Fruit fly (Drosophila melanogaster) whole organism, embryonic: ENCODE measurements around the gene Piezo.

Source experiments
- B-H2 ChIP-seq: fragments of 200-800 bp; sonication (Bioruptor generic); optimal IDR thresholded peaks from 2 replicates; lab custom pipeline; 2018; ENCODE audit warnings: missing biosample characterization, mild to moderate bottlenecking, missing genetic modification characterization
- CG10366 ChIP-seq: fragments of 200-800 bp; sonication (Bioruptor generic); IDR thresholded peaks from 2 replicates; pipeline ENCODE4 v1.3.6; 2022; ENCODE audit warnings: missing biosample characterization, missing genetic modification characterization
- CG11398 ChIP-seq: fragments of 200-800 bp; sonication (Bioruptor generic); optimal IDR thresholded peaks from 2 replicates; lab custom pipeline; 2016; ENCODE audit warnings: missing biosample characterization, missing genetic modification characterization
- CG11723 ChIP-seq: fragments of 200-800 bp; sonication (Bioruptor generic); optimal IDR thresholded peaks from 2 replicates; lab custom pipeline; 2017; ENCODE audit warnings: missing biosample characterization, mild to moderate bottlenecking, missing genetic modification characterization
- CG13296 ChIP-seq: fragments of 200-800 bp; sonication (Bioruptor generic); optimal IDR thresholded peaks from 3 replicates; lab custom pipeline; 2018; ENCODE audit warnings: missing biosample characterization, mild to moderate bottlenecking, missing genetic modification characterization
- CG1529 ChIP-seq: fragments of 200-800 bp; sonication (Bioruptor generic); optimal IDR thresholded peaks from 3 replicates; lab custom pipeline; 2018; ENCODE audit warnings: missing biosample characterization, missing genetic modification characterization
- CG15479 ChIP-seq: fragments of 200-800 bp; sonication (Bioruptor generic); optimal IDR thresholded peaks from 3 replicates; lab custom pipeline; 2019; ENCODE audit warnings: missing biosample characterization, mild to moderate bottlenecking, missing genetic modification characterization, moderate library complexity
- CG1602 ChIP-seq: fragments of 200-800 bp; sonication (Bioruptor generic); optimal IDR thresholded peaks from 3 replicates; lab custom pipeline; 2016; ENCODE audit warnings: missing biosample characterization, missing genetic modification characterization
- CG2199 ChIP-seq: fragments of 200-800 bp; sonication (Bioruptor generic); IDR thresholded peaks from 3 replicates; pipeline ENCODE4 v1.3.6; 2022; ENCODE audit warnings: missing biosample characterization, missing genetic modification characterization
- CG4820 ChIP-seq: fragments of 200-800 bp; sonication (Bioruptor generic); optimal IDR thresholded peaks from 3 replicates; lab custom pipeline; 2016; ENCODE audit warnings: missing biosample characterization, missing genetic modification characterization
- CG8359 ChIP-seq: fragments of 200-800 bp; sonication (Bioruptor generic); optimal IDR thresholded peaks from 2 replicates; lab custom pipeline; 2017; ENCODE audit warnings: missing biosample characterization, mild to moderate bottlenecking, missing genetic modification characterization, borderline replicate concordance
- CG9876 ChIP-seq: fragments of 200-800 bp; sonication (Bioruptor generic); optimal IDR thresholded peaks from 2 replicates; lab custom pipeline; 2016; ENCODE audit warnings: missing biosample characterization, missing genetic modification characterization
- Dip2 ChIP-seq: fragments of 200-800 bp; sonication (Bioruptor generic); IDR thresholded peaks from 2 replicates; pipeline ENCODE4 v1.3.6; 2022; ENCODE audit warnings: missing biosample characterization, missing genetic modification characterization
- Dll ChIP-seq: fragments of 200-800 bp; sonication (Bioruptor generic); IDR thresholded peaks from 4 replicates; pipeline ENCODE4 v1.3.6; 2022; ENCODE audit warnings: missing biosample characterization, missing genetic modification characterization; ENCODE audit not compliant: partially characterized antibody
- Doc2 ChIP-seq: fragments of 200-800 bp; sonication (Bioruptor generic); IDR thresholded peaks from 2 replicates; pipeline ENCODE4 v1.3.6; 2022; ENCODE audit warnings: missing biosample characterization, missing genetic modification characterization
- E2f1 ChIP-seq: fragments of 200-800 bp; sonication (Bioruptor generic); IDR thresholded peaks from 2 replicates; pipeline ENCODE4 v1.3.6; 2022; ENCODE audit warnings: missing biosample characterization, missing genetic modification characterization
- E2f2 ChIP-seq: fragments of 200-800 bp; sonication (Bioruptor generic); IDR thresholded peaks from 2 replicates; pipeline ENCODE4 v1.3.6; 2022; ENCODE audit warnings: missing biosample characterization, missing genetic modification characterization
- HHEX ChIP-seq: fragments of 200-800 bp; sonication (Bioruptor generic); optimal IDR thresholded peaks from 3 replicates; lab custom pipeline; 2017; ENCODE audit warnings: missing biosample characterization, mild to moderate bottlenecking, missing genetic modification characterization, missing genetic modification reagents
- HmgZ ChIP-seq: fragments of 200-800 bp; sonication (Bioruptor generic); optimal IDR thresholded peaks from 2 replicates; lab custom pipeline; 2018; ENCODE audit warnings: missing biosample characterization, mild to moderate bottlenecking, missing genetic modification characterization
- Hr39 ChIP-seq: fragments of >200 bp; optimal IDR thresholded peaks from 2 replicates; lab custom pipeline; 2017
- Lhr ChIP-seq: fragments of 200-800 bp; sonication (Bioruptor generic); optimal IDR thresholded peaks from 3 replicates; lab custom pipeline; 2017; ENCODE audit warnings: mild to moderate bottlenecking, missing biosample characterization, missing genetic modification reagents, missing genetic modification characterization
- Sry-δ ChIP-seq: fragments of 200-800 bp; sonication (Bioruptor generic); optimal IDR thresholded peaks from 2 replicates; lab custom pipeline; 2016; ENCODE audit warnings: missing biosample characterization, missing genetic modification characterization
- Trl ChIP-seq, 3 experiments: fragments of >200 bp in 2 of 3; fragments of 200-800 bp in 1 of 3; sonication (Bioruptor generic) in 1 of 3; optimal IDR thresholded peaks; 2 replicates in 1 of 3; 3 replicates in 2 of 3; lab custom pipeline; 2016 to 2017; ENCODE audit warnings: missing biosample characterization in 1 of 3, missing genetic modification characterization in 1 of 3
- YL-1 ChIP-seq: fragments of 200-800 bp; sonication (Bioruptor generic); optimal IDR thresholded peaks from 3 replicates; lab custom pipeline; 2017; ENCODE audit warnings: missing biosample characterization, mild to moderate bottlenecking, missing genetic modification characterization
- az2 ChIP-seq: fragments of 200-800 bp; sonication (Bioruptor generic); optimal IDR thresholded peaks from 3 replicates; lab custom pipeline; 2016; ENCODE audit warnings: missing biosample characterization, missing genetic modification characterization
- bab2 ChIP-seq: fragments of 200-800 bp; sonication (Bioruptor generic); optimal IDR thresholded peaks from 2 replicates; lab custom pipeline; 2016; ENCODE audit warnings: missing biosample characterization, missing genetic modification characterization
- bowl ChIP-seq: fragments of 200-800 bp; sonication (Bioruptor generic); IDR thresholded peaks from 2 replicates; pipeline ENCODE4 v1.3.6; 2022; ENCODE audit warnings: missing biosample characterization, missing genetic modification characterization
- cato ChIP-seq: fragments of 200-800 bp; sonication (Bioruptor generic); optimal IDR thresholded peaks from 2 replicates; lab custom pipeline; 2016; ENCODE audit warnings: missing biosample characterization, missing genetic modification characterization, borderline replicate concordance
- croc ChIP-seq: fragments of 200-800 bp; sonication (Bioruptor generic); conservative IDR thresholded peaks from 3 replicates; pipeline ENCODE4 v1.3.6; 2022; ENCODE audit warnings: missing biosample characterization, missing genetic modification characterization
- eve ChIP-seq, 2 experiments: fragments of >200 bp; optimal IDR thresholded peaks; 2 replicates each; lab custom pipeline; 2017; ENCODE audit warnings: missing biosample characterization in 2 of 2, missing genetic modification characterization in 2 of 2
- fd102C ChIP-seq: fragments of 200-800 bp; sonication (Bioruptor generic); optimal IDR thresholded peaks from 2 replicates; lab custom pipeline; 2018; ENCODE audit warnings: missing biosample characterization, mild to moderate bottlenecking, missing genetic modification characterization, moderate library complexity
- gro ChIP-seq: fragments of 200-800 bp; sonication (Bioruptor generic); optimal IDR thresholded peaks from 2 replicates; lab custom pipeline; 2016; ENCODE audit warnings: missing biosample characterization, missing genetic modification characterization
- jigr1 ChIP-seq: fragments of 200-800 bp; sonication (Bioruptor generic); IDR thresholded peaks from 3 replicates; pipeline ENCODE4 v1.3.6; 2022; ENCODE audit warnings: missing biosample characterization, missing genetic modification characterization
- lab ChIP-seq: fragments of 200-800 bp; sonication (Bioruptor generic); optimal IDR thresholded peaks from 3 replicates; lab custom pipeline; 2017; ENCODE audit warnings: missing biosample characterization, missing genetic modification characterization, mild to moderate bottlenecking, moderate library complexity, missing genetic modification reagents
- pb ChIP-seq: fragments of 200-800 bp; sonication (Bioruptor generic); optimal IDR thresholded peaks from 3 replicates; lab custom pipeline; 2016; ENCODE audit warnings: missing biosample characterization, missing genetic modification characterization
- pzg ChIP-seq: fragments of 200-800 bp; sonication (Bioruptor generic); optimal IDR thresholded peaks from 3 replicates; lab custom pipeline; 2018; ENCODE audit warnings: missing biosample characterization, mild to moderate bottlenecking, missing genetic modification characterization, moderate library complexity
- run ChIP-seq: fragments of 200-800 bp; sonication (Bioruptor generic); optimal IDR thresholded peaks from 3 replicates; lab custom pipeline; 2018; ENCODE audit warnings: missing biosample characterization, mild to moderate bottlenecking, missing genetic modification characterization
- scrt ChIP-seq: fragments of 200-800 bp; sonication (Bioruptor generic); optimal IDR thresholded peaks from 2 replicates; lab custom pipeline; 2018; ENCODE audit warnings: missing biosample characterization, mild to moderate bottlenecking, missing genetic modification characterization, moderate library complexity
- slbo ChIP-seq: fragments of 200-800 bp; sonication (Bioruptor generic); IDR thresholded peaks from 2 replicates; pipeline ENCODE4 v1.3.6; 2022; ENCODE audit warnings: missing biosample characterization, missing genetic modification characterization
- stwl ChIP-seq: fragments of 200-800 bp; sonication (Bioruptor generic); optimal IDR thresholded peaks from 3 replicates; lab custom pipeline; 2018; ENCODE audit warnings: missing biosample characterization, mild to moderate bottlenecking, missing genetic modification characterization, moderate library complexity
- tgo ChIP-seq: fragments of 200-800 bp; sonication (Bioruptor generic); IDR thresholded peaks from 3 replicates; pipeline ENCODE4 v1.3.6; 2022; ENCODE audit warnings: missing biosample characterization, missing genetic modification characterization
- tll ChIP-seq, 2 experiments: fragments of 200-800 bp in 1 of 2; fragments of >200 bp in 1 of 2; sonication (Bioruptor generic) in 1 of 2; optimal IDR thresholded peaks; 2 replicates each; lab custom pipeline; 2017 to 2019; ENCODE audit warnings: missing biosample characterization in 2 of 2, missing genetic modification characterization in 2 of 2, mild to moderate bottlenecking in 1 of 2, moderate library complexity in 1 of 2
- wek ChIP-seq: fragments of 200-800 bp; sonication (Bioruptor generic); optimal IDR thresholded peaks from 3 replicates; lab custom pipeline; 2018; ENCODE audit warnings: missing biosample characterization, mild to moderate bottlenecking, missing genetic modification characterization, moderate library complexity
- z ChIP-seq: fragments of 200-800 bp; sonication (Bioruptor generic); IDR thresholded peaks from 3 replicates; pipeline ENCODE4 v1.3.6; 2022; ENCODE audit warnings: missing biosample characterization, missing genetic modification characterization

Gene Piezo

dm6 chr2L:8133772-8134386 lies 29.0 kb upstream of the Piezo start (continued):
- no peak for TF ChIP-seq eve (GFP tag; optimal IDR thresholded peaks at IDR 0.05; lab: Kevin White, UChicago)
- peak; percentile 90 for TF ChIP-seq stwl (tag; lab: Kevin White, UChicago)
- no peak for TF ChIP-seq CG11398 (GFP tag; lab: Kevin White, UChicago)
- TF ChIP-seq az2 (GFP tag; lab: Kevin White, UChicago): no peak
- peak; percentile 51 for TF ChIP-seq HmgZ (tag; lab: Kevin White, UChicago)
- peak; percentile 94 for TF ChIP-seq E2f2
- peak; percentile 44 for TF ChIP-seq YL-1 (GFP tag; lab: Kevin White, UChicago)
- TF ChIP-seq Trl (optimal IDR thresholded peaks at IDR 0.05; lab: Kevin White, UChicago): no peak
- no peak for TF ChIP-seq Trl (GFP tag; optimal IDR thresholded peaks at IDR 0.05; lab: Kevin White, UChicago)
- TF ChIP-seq Sry-δ (GFP tag; lab: Kevin White, UChicago): peak; percentile 24
- no peak for TF ChIP-seq Lhr (GFP tag; lab: Kevin White, UChicago)
- TF ChIP-seq B-H2 (GFP tag; lab: Kevin White, UChicago): no peak
- TF ChIP-seq Doc2: no peak
- TF ChIP-seq pzg (GFP tag; lab: Kevin White, UChicago): peak; percentile 78

DNA sequence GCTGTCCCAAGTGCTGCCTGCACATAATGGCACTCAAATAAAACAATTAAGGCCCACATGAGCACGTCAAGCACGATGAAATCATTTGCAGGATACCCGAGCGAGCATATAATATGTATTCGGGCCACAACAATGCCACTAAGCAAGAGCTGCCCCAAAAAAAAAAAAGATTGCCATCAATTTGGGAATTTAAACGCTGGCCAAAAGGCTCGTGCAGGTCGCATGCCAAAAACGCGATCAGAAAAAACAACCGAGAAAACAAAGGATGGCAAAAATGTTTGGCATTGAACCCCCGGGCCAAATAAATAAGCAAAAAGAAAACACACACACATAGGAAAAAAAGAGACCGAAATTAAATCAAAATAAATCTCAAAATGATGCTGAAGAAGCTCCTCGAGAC lies 20.1 kb upstream of the Piezo start:
- TF ChIP-seq CG1602: no peak
- TF ChIP-seq run: no peak
- no peak for TF ChIP-seq CG13296 (GFP tag; lab: Kevin White, UChicago)
- TF ChIP-seq pb (GFP tag; lab: Kevin White, UChicago): no peak
- TF ChIP-seq scrt (GFP tag; lab: Kevin White, UChicago): no peak
- TF ChIP-seq CG11723 (GFP tag; lab: Kevin White, UChicago): no peak
- TF ChIP-seq E2f2: no peak
- no peak for TF ChIP-seq z (GFP tag; lab: Robert Waterston, UW)
- TF ChIP-seq CG4820 (GFP tag; lab: Kevin White, UChicago): no peak
- TF ChIP-seq cato (GFP tag; lab: Kevin White, UChicago): no peak
- TF ChIP-seq HHEX (GFP tag; lab: Kevin White, UChicago): no peak
- TF ChIP-seq Dip2: no peak
- TF ChIP-seq wek (GFP tag; lab: Kevin White, UChicago): no peak
- no peak for TF ChIP-seq slbo (GFP tag; lab: Robert Waterston, UW)
- TF ChIP-seq, all 482 proteins: peak for 0

DNA sequence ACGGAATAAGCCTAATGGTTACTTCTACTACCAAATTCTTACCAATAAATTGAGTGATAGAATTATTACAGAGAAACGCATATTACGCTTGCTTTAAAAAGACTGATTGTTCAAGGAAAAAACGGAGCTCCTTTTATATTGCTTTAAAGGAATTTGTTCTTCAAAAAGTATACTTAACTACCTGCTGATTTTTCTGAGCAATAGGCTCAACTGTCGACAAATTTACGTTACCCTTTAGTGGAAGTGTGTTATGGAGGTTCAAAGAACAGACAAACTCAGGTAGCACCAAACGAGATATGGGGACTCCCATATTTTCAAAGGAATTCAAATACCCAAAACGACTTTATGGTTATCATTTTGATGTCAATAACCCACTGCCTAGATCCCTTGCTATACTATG lies 18.9 kb upstream of the Piezo start, which contains the start of gene CG42762:
Gene CG42762, minus strand, starts transcription at position 101 of the 400 bp plus-strand sequence.
- TF ChIP-seq CG8359 (GFP tag; lab: Kevin White, UChicago): no peak
- 0 out of 3 replicates have a peak, but pooled peaks have one; percentile 50 for TF ChIP-seq CG2199 (GFP tag; lab: Robert Waterston, UW)
- no peak for TF ChIP-seq gro (GFP tag; lab: Kevin White, UChicago)
- TF ChIP-seq tll (GFP tag; optimal IDR thresholded peaks at IDR 0.05; lab: Kevin White, UChicago): peak in 1 of 2 experiments; percentile 31
- no peak for TF ChIP-seq jigr1 (GFP tag; lab: Robert Waterston, UW)
- TF ChIP-seq bab2 (GFP tag; lab: Kevin White, UChicago): no peak

dm6 chr2L:8145067-8145808 lies 17.6 kb upstream of the Piezo start, which contains the start of the genes CG42763 and CG43394:
CG42763 (minus strand) TSS chr2L:8145107.
CG43394 (plus strand) TSS chr2L:8145758.
- TF ChIP-seq croc (GFP tag; lab: Robert Waterston, UW) (no peak), z (GFP tag; lab: Robert Waterston, UW) (no peak), CG15479 (peak; percentile 56), lab (GFP tag; lab: Kevin White, UChicago) (no peak), Lhr (GFP tag; lab: Kevin White, UChicago) (no peak), tll (GFP tag; optimal IDR thresholded peaks at IDR 0.05; lab: Kevin White, UChicago) (peak in 1 of 2 experiments; percentile 75), E2f1 (GFP tag; lab: Robert Waterston, UW) (no peak), tgo (GFP tag; lab: Robert Waterston, UW) (no peak), Hr39 (lab: Kevin White, UChicago) (no peak), bowl (no peak), CG10366 (GFP tag; lab: Robert Waterston, UW) (no peak), Dll (GFP tag; lab: Robert Waterston, UW) (no peak), CG1529 (GFP tag; lab: Kevin White, UChicago) (no peak), fd102C (GFP tag; lab: Kevin White, UChicago) (no peak), CG9876 (GFP tag; lab: Kevin White, UChicago) (no peak)
